Fruit fly (Drosophila melanogaster): ENCODE data around the gene Grp170.

Gene Grp170

DNA sequence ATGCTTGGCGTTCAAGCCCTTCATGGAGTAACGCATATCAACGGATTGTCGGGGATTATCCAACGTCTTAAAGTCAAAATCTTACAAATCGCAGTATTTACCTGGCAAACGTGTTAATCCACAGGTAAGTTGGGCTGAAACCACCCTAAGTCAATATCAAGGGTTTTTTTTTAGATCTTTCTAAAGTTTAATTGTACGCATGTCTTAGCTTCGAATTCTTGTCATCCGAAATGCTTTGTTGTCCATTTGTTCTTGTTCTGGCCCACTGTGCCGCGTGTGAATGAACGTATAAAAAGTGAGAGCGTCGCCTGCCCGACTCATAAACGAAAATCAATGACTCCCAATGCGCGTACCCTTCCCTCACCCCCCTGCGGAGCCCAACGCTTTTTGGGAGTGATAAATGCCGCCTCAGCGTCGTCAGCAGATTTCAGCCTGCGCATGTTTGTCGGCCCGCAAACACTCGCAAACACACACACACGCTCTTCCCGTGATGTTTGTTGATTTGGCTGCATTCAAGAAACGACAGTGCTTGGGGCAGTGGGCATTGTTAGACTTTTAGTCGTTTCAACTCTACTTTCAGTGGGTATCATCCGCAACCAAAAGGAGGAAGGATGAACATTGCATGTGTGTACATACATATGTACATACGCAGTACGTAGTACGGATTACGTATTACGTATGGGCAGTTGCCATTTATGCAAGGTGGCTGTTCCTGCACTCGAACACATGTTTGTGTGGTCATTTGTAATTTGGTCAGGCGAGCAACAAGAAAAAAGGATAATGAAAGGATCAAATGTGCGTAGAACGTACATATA lies 21.6 kb upstream of the Grp170 start (continued):
- peak; percentile 87 for TF ChIP-seq Dad (GFP tag; optimal IDR thresholded peaks at IDR 0.05)
- no peak for TF ChIP-seq sr (GFP tag; IDR thresholded peaks at IDR 0.05)
- peak; percentile 95 for TF ChIP-seq dpn (GFP tag; optimal IDR thresholded peaks at IDR 0.05)
- peak; percentile 41 to 65 for TF ChIP-seq insv (GFP tag; optimal IDR thresholded peaks at IDR 0.05)
- peak; percentile 93 for TF ChIP-seq lilli (GFP tag; optimal IDR thresholded peaks at IDR 0.05)
- peak; percentile 72 for TF ChIP-seq gcm2 (GFP tag; optimal IDR thresholded peaks at IDR 0.05)
- peak; percentile 69 for TF ChIP-seq Rx (GFP tag; IDR thresholded peaks at IDR 0.05)
- TF ChIP-seq inv (GFP tag; IDR thresholded peaks at IDR 0.05; ENCODE audit: partially characterized antibody) = no peak
- peak; percentile 81 for TF ChIP-seq Dip3 (GFP tag; optimal IDR thresholded peaks at IDR 0.05)
- peak; percentile 90 for TF ChIP-seq onecut (GFP tag; IDR thresholded peaks at IDR 0.05)
- TF ChIP-seq dmrt11E (tag; optimal IDR thresholded peaks at IDR 0.05) = peak; percentile 95
- peak; percentile 95 for TF ChIP-seq pb (GFP tag; optimal IDR thresholded peaks at IDR 0.05)
- TF ChIP-seq CG10543 (GFP tag; optimal IDR thresholded peaks at IDR 0.05) = peak; percentile 92
- TF ChIP-seq vfl (GFP tag; optimal IDR thresholded peaks at IDR 0.05) = peak; percentile 83
- peak; percentile 71 for TF ChIP-seq CG43689 (GFP tag; IDR thresholded peaks at IDR 0.05)
- TF ChIP-seq gem (tag; optimal IDR thresholded peaks at IDR 0.05) = peak; percentile 96
- TF ChIP-seq grn (GFP tag; optimal IDR thresholded peaks at IDR 0.05) = peak; percentile 64
- TF ChIP-seq CG1792 (GFP tag; optimal IDR thresholded peaks at IDR 0.05) = peak; percentile 92
- TF ChIP-seq exex (tag; optimal IDR thresholded peaks at IDR 0.05) = peak; percentile 64
- peak; percentile 12 for TF ChIP-seq pzg (GFP tag; optimal IDR thresholded peaks at IDR 0.05)
- TF ChIP-seq Doc3 (GFP tag; IDR thresholded peaks at IDR 0.05; ENCODE audit: partially characterized antibody) = no peak
- TF ChIP-seq so (GFP tag; IDR thresholded peaks at IDR 0.05) = peak; percentile 72; the same call in 2 of the 3 replicates
- peak; percentile 97 for TF ChIP-seq CoRest (tag; optimal IDR thresholded peaks at IDR 0.05)
- TF ChIP-seq CG13775 (GFP tag; optimal IDR thresholded peaks at IDR 0.05) = peak; percentile 94
- TF ChIP-seq CG12155 (GFP tag; optimal IDR thresholded peaks at IDR 0.05) = peak; percentile 91
- TF ChIP-seq CG10147 (GFP tag; optimal IDR thresholded peaks at IDR 0.05) = peak; percentile 91
- no peak for TF ChIP-seq dati (GFP tag; IDR thresholded peaks at IDR 0.05)
- TF ChIP-seq CG9876 (GFP tag; optimal IDR thresholded peaks at IDR 0.05) = peak; percentile 87
- peak; percentile 94 for TF ChIP-seq HHEX (GFP tag; optimal IDR thresholded peaks at IDR 0.05)
- TF ChIP-seq Asciz (GFP tag; optimal IDR thresholded peaks at IDR 0.05) = peak; percentile 85
- peak; percentile 88 for TF ChIP-seq kah (GFP tag; optimal IDR thresholded peaks at IDR 0.05)
- peak; percentile 95 for TF ChIP-seq CHES-1-like (GFP tag; optimal IDR thresholded peaks at IDR 0.05)
- TF ChIP-seq CG3281 (GFP tag; optimal IDR thresholded peaks at IDR 0.05) = peak; percentile 93
- peak; percentile 91 for TF ChIP-seq bab2 (GFP tag; optimal IDR thresholded peaks at IDR 0.05)
- TF ChIP-seq Sin3A (optimal IDR thresholded peaks at IDR 0.05) = no peak
- peak; percentile 68; the same call in 1 of the 3 replicates for TF ChIP-seq z (GFP tag; IDR thresholded peaks at IDR 0.05)
- TF ChIP-seq repo (GFP tag; optimal IDR thresholded peaks at IDR 0.05) = peak; percentile 90
- peak; percentile 92 for TF ChIP-seq CG10462 (GFP tag; optimal IDR thresholded peaks at IDR 0.05)
- peak; percentile 80 for TF ChIP-seq CG3838 (GFP tag; optimal IDR thresholded peaks at IDR 0.05)
- TF ChIP-seq Side (GFP tag; optimal IDR thresholded peaks at IDR 0.05) = peak; percentile 97
- TF ChIP-seq pfk (GFP tag; optimal IDR thresholded peaks at IDR 0.05) = no peak
- TF ChIP-seq CG33213 (GFP tag; optimal IDR thresholded peaks at IDR 0.05) = peak; percentile 87
- TF ChIP-seq CG7556 (GFP tag; optimal IDR thresholded peaks at IDR 0.05) = peak; percentile 98
- peak; percentile 65 for TF ChIP-seq Hey (tag; optimal IDR thresholded peaks at IDR 0.05)
- TF ChIP-seq B-H1 (GFP tag; IDR thresholded peaks at IDR 0.05) = no peak; the same call in 1 of the 3 replicates
- TF ChIP-seq CG11696 (GFP tag; IDR thresholded peaks at IDR 0.05) = peak; percentile 51; the same call in 1 of the 2 replicates
- TF ChIP-seq aop (GFP tag; IDR thresholded peaks at IDR 0.05) = no peak
- no peak for TF ChIP-seq CG15479 (GFP tag; optimal IDR thresholded peaks at IDR 0.05)
- peak; percentile 83 for TF ChIP-seq Nf-YB (GFP tag; optimal IDR thresholded peaks at IDR 0.05)

All from whole organism, embryonic.